Worm (Caenorhabditis elegans) whole organism, young adult: ENCODE results near the gene W08E12.8.
A peak's percentile ranks its signal among the peaks of the same experiment; 100 is the strongest.

Experiments used
- B0035.1 ChIP-seq: sonication (generic microtip); optimal IDR thresholded peaks from 2 replicates; lab custom pipeline; 2016; ENCODE audit warnings: missing genetic modification characterization, mild to moderate bottlenecking, missing compliant biosample characterization, missing genotype, missing genetic modification reagents
- B0261.1 ChIP-seq: sonication (generic microtip); optimal IDR thresholded peaks from 2 replicates; lab custom pipeline; 2016; ENCODE audit warnings: mild to moderate bottlenecking, missing genetic modification characterization, moderate library complexity, missing compliant biosample characterization
- B0336.3 ChIP-seq: fragments of 200-800 bp; sonication (Bioruptor generic); IDR thresholded peaks from 2 replicates; pipeline ENCODE4 v1.3.6; 2022; ENCODE audit warnings: missing genetic modification characterization, missing compliant biosample characterization
- C17E4.6 ChIP-seq: fragments of 200-800 bp; sonication (Bioruptor generic); IDR thresholded peaks from 2 replicates; pipeline ENCODE4 v1.3.6; 2022; ENCODE audit warnings: missing genetic modification reagents, missing genetic modification characterization, missing compliant biosample characterization
- D2030.7 ChIP-seq: fragments of 200-800 bp; sonication (Bioruptor generic); IDR thresholded peaks from 2 replicates; pipeline ENCODE4 v1.3.6; 2022; ENCODE audit warnings: missing genetic modification reagents, missing genetic modification characterization, missing compliant biosample characterization
- F10E7.11 ChIP-seq: sonication (generic microtip); optimal IDR thresholded peaks from 2 replicates; lab custom pipeline; 2017; ENCODE audit warnings: mild to moderate bottlenecking, missing genetic modification characterization, moderate library complexity, missing compliant biosample characterization
- F39B2.1 ChIP-seq: fragments of 200-800 bp; sonication (Bioruptor generic); IDR thresholded peaks from 2 replicates; pipeline ENCODE4 v1.3.6; 2022; ENCODE audit warnings: missing genetic modification reagents, missing genetic modification characterization, missing compliant biosample characterization
- F55B11.4 ChIP-seq: sonication (generic microtip); optimal IDR thresholded peaks from 2 replicates; lab custom pipeline; 2016; ENCODE audit warnings: missing compliant biosample characterization, missing genetic modification characterization, borderline replicate concordance; ENCODE audit not compliant: insufficient read depth
- F57C9.4 ChIP-seq: sonication (generic microtip); optimal IDR thresholded peaks from 2 replicates; lab custom pipeline; 2017; ENCODE audit warnings: mild to moderate bottlenecking, missing genetic modification characterization, missing compliant biosample characterization
- K11D2.4 ChIP-seq: fragments of 200-800 bp; sonication (Bioruptor generic); IDR thresholded peaks from 2 replicates; pipeline ENCODE4 v1.3.6; 2022; ENCODE audit warnings: missing genetic modification reagents, missing genetic modification characterization, missing compliant biosample characterization
- K12H6.12 ChIP-seq: fragments of 200-800 bp; sonication (Bioruptor generic); optimal IDR thresholded peaks from 2 replicates; lab custom pipeline; 2018; ENCODE audit warnings: mild to moderate bottlenecking, missing genetic modification characterization, missing compliant biosample characterization
- T26A5.8 ChIP-seq: sonication (generic microtip); optimal IDR thresholded peaks from 2 replicates; lab custom pipeline; 2016; ENCODE audit warnings: missing genetic modification characterization, missing compliant biosample characterization
- Y53G8AR.9 ChIP-seq: fragments of 200-800 bp; sonication (Bioruptor generic); conservative IDR thresholded peaks from 2 replicates; pipeline ENCODE4 v1.3.6; 2022; ENCODE audit warnings: missing genetic modification reagents, missing genetic modification characterization, missing compliant biosample characterization
- Y67H2A.10 ChIP-seq: fragments of 200-800 bp; sonication (Bioruptor generic); conservative IDR thresholded peaks from 2 replicates; pipeline ENCODE4 v1.3.6; 2022; ENCODE audit warnings: missing genetic modification reagents, missing genetic modification characterization, missing compliant biosample characterization
- Y79H2A.3 ChIP-seq: fragments of 200-800 bp; sonication (Bioruptor generic); conservative IDR thresholded peaks from 2 replicates; pipeline ENCODE4 v1.3.6; 2022; ENCODE audit warnings: missing genetic modification reagents, missing genetic modification characterization, missing compliant biosample characterization
- akir-1 ChIP-seq: fragments of 200-800 bp; sonication (Bioruptor generic); optimal IDR thresholded peaks from 2 replicates; lab custom pipeline; 2018; ENCODE audit warnings: mild to moderate bottlenecking, missing genetic modification characterization, moderate library complexity, missing compliant biosample characterization
- ama-1 ChIP-seq, 3 experiments: fragments of 150-350 bp in 1 of 3; sonication (generic microtip) in 2 of 3; optimal IDR thresholded peaks; 2 replicates each; lab custom pipeline; 2014 to 2018; ENCODE audit warnings: missing biosample characterization in 2 of 3, missing genetic modification characterization in 2 of 3, missing genetic modification reagents in 2 of 3
- aptf-3 ChIP-seq: fragments of 200-800 bp; sonication (Bioruptor generic); IDR thresholded peaks from 2 replicates; pipeline ENCODE4 v1.3.6; 2022; ENCODE audit warnings: missing genetic modification characterization, missing compliant biosample characterization
- athp-1 ChIP-seq: sonication (generic microtip); optimal IDR thresholded peaks from 2 replicates; lab custom pipeline; 2017; ENCODE audit warnings: mild to moderate bottlenecking, missing genetic modification characterization, missing compliant biosample characterization
- bed-2 ChIP-seq: fragments of 200-800 bp; sonication (Bioruptor generic); IDR thresholded peaks from 2 replicates; pipeline ENCODE4 v1.3.6; 2022; ENCODE audit warnings: missing genetic modification reagents, missing genetic modification characterization, missing compliant biosample characterization
- cebp-2 ChIP-seq: fragments of 200-800 bp; sonication (Bioruptor generic); IDR thresholded peaks from 2 replicates; pipeline ENCODE4 v1.3.6; 2022; ENCODE audit warnings: missing genetic modification characterization, missing compliant biosample characterization
- ceh-58 ChIP-seq: fragments of 200-800 bp; sonication (Bioruptor generic); IDR thresholded peaks from 2 replicates; pipeline ENCODE4 v1.3.6; 2022; ENCODE audit warnings: missing genetic modification characterization, missing compliant biosample characterization
- dpff-1 ChIP-seq: sonication (generic microtip); optimal IDR thresholded peaks from 2 replicates; lab custom pipeline; 2017; ENCODE audit warnings: mild to moderate bottlenecking, missing genetic modification characterization, missing compliant biosample characterization
- efl-1 ChIP-seq: fragments of 150-350 bp; optimal IDR thresholded peaks from 2 replicates; lab custom pipeline; 2014; ENCODE audit warnings: missing biosample characterization, missing genetic modification reagents, missing genetic modification characterization
- egl-44 ChIP-seq: fragments of 200-800 bp; sonication (Bioruptor generic); IDR thresholded peaks from 2 replicates; pipeline ENCODE4 v1.3.6; 2022; ENCODE audit warnings: missing genetic modification reagents, missing genetic modification characterization, missing compliant biosample characterization
- ets-4 ChIP-seq: fragments of 200-800 bp; sonication (Bioruptor generic); optimal IDR thresholded peaks from 2 replicates; lab custom pipeline; 2018; ENCODE audit warnings: mild to moderate bottlenecking, missing genetic modification characterization, missing compliant biosample characterization
- hlh-12 ChIP-seq: sonication (generic microtip); optimal IDR thresholded peaks from 2 replicates; lab custom pipeline; 2016; ENCODE audit warnings: missing genetic modification characterization, missing compliant biosample characterization
- hlh-26 ChIP-seq: fragments of 200-800 bp; sonication (Bioruptor generic); conservative IDR thresholded peaks from 2 replicates; pipeline ENCODE4 v1.3.6; 2022; ENCODE audit warnings: missing genetic modification reagents, missing genetic modification characterization, missing compliant biosample characterization
- hrde-1 ChIP-seq: sonication (generic microtip); optimal IDR thresholded peaks from 2 replicates; lab custom pipeline; 2016; ENCODE audit warnings: missing genetic modification characterization, mild to moderate bottlenecking, missing compliant biosample characterization, moderate library complexity, missing genotype, missing genetic modification reagents, borderline replicate concordance
- lin-26 ChIP-seq: fragments of 200-800 bp; sonication (Bioruptor generic); IDR thresholded peaks from 2 replicates; pipeline ENCODE4 v1.3.6; 2022; ENCODE audit warnings: missing genetic modification reagents, missing genetic modification characterization, missing compliant biosample characterization
- lin-35 ChIP-seq, 3 experiments: fragments of 150-350 bp in 2 of 3; sonication (generic microtip) in 1 of 3; optimal IDR thresholded peaks; 2 replicates each; lab custom pipeline; 2014 to 2018; ENCODE audit warnings: missing biosample characterization in 3 of 3, missing genetic modification characterization in 3 of 3, missing genetic modification reagents in 3 of 3
- lin-40 ChIP-seq: sonication (generic microtip); optimal IDR thresholded peaks from 2 replicates; lab custom pipeline; 2016; ENCODE audit warnings: missing genetic modification characterization, mild to moderate bottlenecking, missing compliant biosample characterization, missing genotype, missing genetic modification reagents
- lir-1 ChIP-seq: fragments of 200-800 bp; sonication (Bioruptor generic); conservative IDR thresholded peaks from 2 replicates; pipeline ENCODE4 v1.3.6; 2022; ENCODE audit warnings: missing genetic modification reagents, missing genetic modification characterization, missing compliant biosample characterization
- madf-10 ChIP-seq: sonication (generic microtip); optimal IDR thresholded peaks from 2 replicates; lab custom pipeline; 2016; ENCODE audit warnings: mild to moderate bottlenecking, missing genetic modification characterization, missing compliant biosample characterization
- madf-8 ChIP-seq: fragments of 200-800 bp; sonication (Bioruptor generic); conservative IDR thresholded peaks from 2 replicates; pipeline ENCODE4 v1.3.6; 2022; ENCODE audit warnings: missing genetic modification reagents, missing genetic modification characterization, missing compliant biosample characterization
- mes-4 ChIP-seq: sonication (generic microtip); optimal IDR thresholded peaks from 2 replicates; lab custom pipeline; 2016; ENCODE audit warnings: missing genotype, missing genetic modification characterization, missing compliant biosample characterization
- nhr-120 ChIP-seq: fragments of 200-800 bp; sonication (Bioruptor generic); IDR thresholded peaks from 2 replicates; pipeline ENCODE4 v1.3.6; 2022; ENCODE audit warnings: missing genetic modification characterization, missing compliant biosample characterization
- nhr-179 ChIP-seq: sonication (generic microtip); optimal IDR thresholded peaks from 2 replicates; lab custom pipeline; 2016; ENCODE audit warnings: mild to moderate bottlenecking, missing genetic modification characterization, missing compliant biosample characterization
- nhr-90 ChIP-seq: sonication (generic microtip); optimal IDR thresholded peaks from 2 replicates; lab custom pipeline; 2016; ENCODE audit warnings: missing genotype, mild to moderate bottlenecking, missing genetic modification characterization, missing compliant biosample characterization
- pha-4 ChIP-seq: fragments of 150-350 bp; sonication (generic microtip); optimal IDR thresholded peaks from 2 replicates; lab custom pipeline; 2014; ENCODE audit warnings: missing biosample characterization, missing genetic modification reagents, missing genetic modification characterization
- snpc-1.3 ChIP-seq: sonication (generic microtip); optimal IDR thresholded peaks from 2 replicates; lab custom pipeline; 2017; ENCODE audit warnings: missing genetic modification characterization, mild to moderate bottlenecking, missing compliant biosample characterization, antibody characterized with exemption, moderate library complexity, missing genotype, missing genetic modification reagents; ENCODE audit not compliant: insufficient read depth
- sptf-2 ChIP-seq: fragments of 200-800 bp; sonication (Bioruptor generic); optimal IDR thresholded peaks from 2 replicates; lab custom pipeline; 2018; ENCODE audit warnings: mild to moderate bottlenecking, missing genetic modification characterization, missing compliant biosample characterization
- unc-62 ChIP-seq: fragments of 150-350 bp; optimal IDR thresholded peaks from 2 replicates; lab custom pipeline; 2014; ENCODE audit warnings: missing biosample characterization, missing genetic modification reagents, missing genetic modification characterization
- xnd-1 ChIP-seq: sonication (generic microtip); optimal IDR thresholded peaks from 2 replicates; lab custom pipeline; 2016; ENCODE audit warnings: missing genotype, missing genetic modification reagents, missing genetic modification characterization, missing compliant biosample characterization
- zfh-2 ChIP-seq: fragments of 200-800 bp; sonication (Bioruptor generic); conservative IDR thresholded peaks from 2 replicates; pipeline ENCODE4 v1.3.6; 2022; ENCODE audit warnings: missing genetic modification reagents, missing genetic modification characterization, missing compliant biosample characterization
- ztf-18 ChIP-seq: sonication (generic microtip); optimal IDR thresholded peaks from 2 replicates; lab custom pipeline; 2016; ENCODE audit warnings: missing genotype, mild to moderate bottlenecking, missing genetic modification characterization, missing compliant biosample characterization
- ztf-25 ChIP-seq: fragments of 200-800 bp; sonication (Bioruptor generic); IDR thresholded peaks from 2 replicates; pipeline ENCODE4 v1.3.6; 2022; ENCODE audit warnings: missing genetic modification reagents, missing genetic modification characterization, missing compliant biosample characterization
- ztf-28 ChIP-seq: fragments of 200-800 bp; sonication (Bioruptor generic); IDR thresholded peaks from 2 replicates; pipeline ENCODE4 v1.3.6; 2022; ENCODE audit warnings: missing genetic modification reagents, missing genetic modification characterization, missing compliant biosample characterization
- ztf-3 ChIP-seq: fragments of 200-800 bp; sonication (Bioruptor generic); optimal IDR thresholded peaks from 2 replicates; lab custom pipeline; 2018; ENCODE audit warnings: mild to moderate bottlenecking, missing genetic modification characterization, missing compliant biosample characterization
- ztf-6 ChIP-seq: fragments of 200-800 bp; sonication (Bioruptor generic); IDR thresholded peaks from 2 replicates; pipeline ENCODE4 v1.3.6; 2022; ENCODE audit warnings: missing genetic modification reagents, missing genetic modification characterization, missing compliant biosample characterization

Gene W08E12.8

ce11 chrIV:3338676-3339075 lies 46.5 kb downstream of the W08E12.8 start, which contains the start of gene hrpa-1 (continued):
- TF ChIP-seq efl-1 (GFP tag; lab: Kevin White, UChicago) (peak; percentile 76), B0261.1 (tag; lab: Kevin White, UChicago) (no peak), mes-4 (tag; lab: Kevin White, UChicago) (no peak), zfh-2 (no peak), akir-1 (GFP tag; lab: Kevin White, UChicago) (no peak), nhr-120 (no peak), F39B2.1 (GFP tag; lab: Robert Waterston, UW) (no peak), ztf-28 (GFP tag; lab: Robert Waterston, UW) (no peak), madf-8 (no peak), lir-1 (GFP tag; lab: Robert Waterston, UW) (peak; percentile 62), Y53G8AR.9 (GFP tag; lab: Robert Waterston, UW) (peak; percentile 63), madf-10 (tag; lab: Kevin White, UChicago) (peak; percentile 51), ztf-25 (no peak), xnd-1 (no peak), K11D2.4 (GFP tag; lab: Robert Waterston, UW) (peak; percentile 55; the same call in 1 of the 2 replicates), F55B11.4 (tag; lab: Kevin White, UChicago) (no peak), pha-4 (tag; lab: Kevin White, UChicago) (no peak), ztf-6 (no peak), cebp-2 (GFP tag; lab: Robert Waterston, UW) (no peak), Y79H2A.3 (no peak), lin-35 (GFP tag; optimal IDR thresholded peaks at IDR 0.05; lab: Kevin White, UChicago) (peak in 2 of 3 experiments; percentile 37 to 92), F57C9.4 (no peak), ceh-58 (GFP tag; lab: Robert Waterston, UW) (no peak), C17E4.6 (GFP tag; lab: Robert Waterston, UW) (no peak), F10E7.11 (no peak), sptf-2 (GFP tag; lab: Kevin White, UChicago) (no peak), Y67H2A.10 (no peak), aptf-3 (GFP tag; lab: Robert Waterston, UW) (no peak), lin-40 (peak; percentile 71), ztf-18 (tag; lab: Kevin White, UChicago) (peak; percentile 2), D2030.7 (no peak; the same call in 1 of the 2 replicates), nhr-179 (tag; lab: Kevin White, UChicago) (no peak), nhr-90 (tag; lab: Kevin White, UChicago) (no peak), egl-44 (GFP tag; lab: Robert Waterston, UW) (no peak), T26A5.8 (tag; lab: Kevin White, UChicago) (no peak), athp-1 (tag; lab: Kevin White, UChicago) (no peak), unc-62 (GFP tag; lab: Kevin White, UChicago) (no peak), dpff-1 (tag; lab: Kevin White, UChicago) (no peak), lin-26 (GFP tag; lab: Robert Waterston, UW) (no peak), K12H6.12 (tag; lab: Kevin White, UChicago) (no peak), B0035.1 (no peak), hlh-26 (GFP tag; lab: Robert Waterston, UW) (no peak), hlh-12 (no peak), ama-1 (optimal IDR thresholded peaks at IDR 0.05; lab: Kevin White, UChicago) (no peak), ama-1 (GFP tag; optimal IDR thresholded peaks at IDR 0.05; lab: Kevin White, UChicago) (no peak), B0336.3 (no peak), snpc-1.3 (tag; lab: Kevin White, UChicago) (peak; percentile 52), ets-4 (GFP tag; lab: Kevin White, UChicago) (no peak), ztf-3 (no peak), hrde-1 (tag; lab: Kevin White, UChicago) (no peak), bed-2 (GFP tag; lab: Robert Waterston, UW) (no peak)
